Fruit fly (Drosophila melanogaster) whole organism, embryonic: Measurements from ENCODE around the gene CG15773.

Experiments
- CG11696 ChIP-seq: fragments of 200-800 bp; sonication (Bioruptor generic); IDR thresholded peaks from 2 replicates; pipeline ENCODE4 v1.3.6; 2022; ENCODE audit warnings: missing biosample characterization, missing genetic modification characterization
- CG1792 ChIP-seq: fragments of 200-800 bp; sonication (Bioruptor generic); optimal IDR thresholded peaks from 2 replicates; lab custom pipeline; 2016; ENCODE audit warnings: missing biosample characterization, missing genetic modification characterization
- Chrac-16 ChIP-seq: fragments of 200-800 bp; sonication (Bioruptor generic); optimal IDR thresholded peaks from 3 replicates; lab custom pipeline; 2016; ENCODE audit warnings: missing biosample characterization, missing genetic modification characterization
- Nf-YB ChIP-seq: fragments of 200-800 bp; sonication (Bioruptor generic); optimal IDR thresholded peaks from 3 replicates; lab custom pipeline; 2019; ENCODE audit warnings: missing biosample characterization, mild to moderate bottlenecking, missing genetic modification characterization, moderate library complexity
- cato ChIP-seq: fragments of 200-800 bp; sonication (Bioruptor generic); optimal IDR thresholded peaks from 2 replicates; lab custom pipeline; 2016; ENCODE audit warnings: missing biosample characterization, missing genetic modification characterization, borderline replicate concordance
- dysf ChIP-seq: fragments of 200-800 bp; sonication (Bioruptor generic); IDR thresholded peaks from 3 replicates; pipeline ENCODE4 v1.3.6; 2022; ENCODE audit warnings: missing biosample characterization, missing genetic modification characterization
- stwl ChIP-seq: fragments of 200-800 bp; sonication (Bioruptor generic); optimal IDR thresholded peaks from 3 replicates; lab custom pipeline; 2018; ENCODE audit warnings: missing biosample characterization, mild to moderate bottlenecking, missing genetic modification characterization, moderate library complexity

DNA sequence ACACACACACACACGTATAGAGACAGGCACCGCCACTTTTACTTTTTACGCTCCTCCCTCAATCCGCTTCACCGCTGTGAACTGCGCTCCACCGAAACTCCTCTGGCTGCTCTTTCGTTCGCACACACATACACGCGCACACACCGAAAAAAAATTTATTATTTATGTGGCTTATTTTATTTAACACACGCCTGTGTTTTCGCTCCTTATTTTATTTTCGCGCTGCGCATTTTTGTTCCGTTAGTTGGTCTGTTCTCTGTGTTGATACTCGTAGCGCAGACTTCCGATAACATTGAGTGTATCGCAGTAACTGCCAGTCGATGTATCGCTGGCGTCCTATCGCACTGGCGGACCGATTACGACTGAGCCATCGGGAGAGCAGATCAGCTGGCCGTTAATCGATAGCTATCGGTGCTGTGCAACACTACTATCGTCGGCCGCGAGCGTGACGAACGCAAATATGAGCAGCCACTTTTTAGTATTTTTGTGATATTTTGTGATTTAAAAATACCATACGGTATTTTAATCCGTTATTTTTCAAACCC, 5.2 kb downstream of the CG15773 start, which contains the start of gene Snx27:
- TF ChIP-seq CG11696 (GFP tag; lab: Robert Waterston, UW) (no peak), stwl (tag; lab: Kevin White, UChicago) (peak; percentile 71), cato (GFP tag; lab: Kevin White, UChicago) (no peak), Chrac-16 (GFP tag; lab: Kevin White, UChicago) (peak; percentile 12), Nf-YB (GFP tag; lab: Kevin White, UChicago) (peak; percentile 4), CG1792 (peak; percentile 32), dysf (GFP tag; lab: Robert Waterston, UW) (peak; percentile 60; the same call in 2 of the 3 replicates)
